Worm (Caenorhabditis elegans) whole organism, young adult: ENCODE results near the gene affl-2.
A peak's percentile ranks its signal among the peaks of the same experiment; 100 is the strongest.

Source experiments
- F37B4.10 ChIP-seq: fragments of 200-800 bp; sonication (Bioruptor generic); IDR thresholded peaks from 2 replicates; pipeline ENCODE4 v1.3.6; 2022; ENCODE audit warnings: missing genetic modification characterization, missing compliant biosample characterization
- Y53F4B.3 ChIP-seq: fragments of 200-800 bp; sonication (Bioruptor generic); IDR thresholded peaks from 2 replicates; pipeline ENCODE4 v1.3.6; 2022; ENCODE audit warnings: missing genetic modification reagents, missing genetic modification characterization, missing compliant biosample characterization
- ceh-79 ChIP-seq: sonication (generic microtip); optimal IDR thresholded peaks from 2 replicates; lab custom pipeline; 2017; ENCODE audit warnings: mild to moderate bottlenecking, missing genetic modification characterization, missing compliant biosample characterization
- efl-1 ChIP-seq: fragments of 150-350 bp; optimal IDR thresholded peaks from 2 replicates; lab custom pipeline; 2014; ENCODE audit warnings: missing biosample characterization, missing genetic modification reagents, missing genetic modification characterization
- mcd-1 ChIP-seq: fragments of 200-800 bp; sonication (Bioruptor generic); IDR thresholded peaks from 2 replicates; pipeline ENCODE4 v1.3.6; 2022; ENCODE audit warnings: missing genetic modification reagents, missing genetic modification characterization, missing compliant biosample characterization
- repo-1 ChIP-seq: sonication (generic microtip); optimal IDR thresholded peaks from 2 replicates; lab custom pipeline; 2017; ENCODE audit warnings: mild to moderate bottlenecking, missing genetic modification characterization, missing compliant biosample characterization
- snpc-4 ChIP-seq, 5 experiments: fragments of 150-350 bp in 1 of 5; sonication (generic microtip) in 4 of 5; optimal IDR thresholded peaks; 2 replicates each; lab custom pipeline; 2014 to 2018; ENCODE audit warnings: missing genetic modification characterization in 5 of 5, missing biosample characterization in 3 of 5, antibody characterized with exemption in 2 of 5, mild to moderate bottlenecking in 2 of 5, missing compliant biosample characterization in 2 of 5, missing genotype in 2 of 5, moderate library complexity in 2 of 5, missing genetic modification reagents in 1 of 5
- tlf-1 ChIP-seq: fragments of 200-800 bp; sonication (Bioruptor generic); optimal IDR thresholded peaks from 2 replicates; lab custom pipeline; 2018; ENCODE audit warnings: mild to moderate bottlenecking, missing genetic modification characterization, missing compliant biosample characterization
- unc-62 ChIP-seq: fragments of 150-350 bp; optimal IDR thresholded peaks from 2 replicates; lab custom pipeline; 2014; ENCODE audit warnings: missing biosample characterization, missing genetic modification reagents, missing genetic modification characterization
- ztf-26 ChIP-seq: sonication (generic microtip); optimal IDR thresholded peaks from 2 replicates; lab custom pipeline; 2017; ENCODE audit warnings: missing genetic modification characterization, missing compliant biosample characterization

ce11 chrIII:432988-433387 is 1.7 kb upstream of the affl-2 start:
- TF ChIP-seq Y53F4B.3 (GFP tag; lab: Robert Waterston, UW): no peak
- peak; percentile 75 for TF ChIP-seq mcd-1 (GFP tag; lab: Robert Waterston, UW)
- TF ChIP-seq snpc-4 (GFP tag; optimal IDR thresholded peaks at IDR 0.05; lab: Kevin White, UChicago): no peak
- TF ChIP-seq snpc-4 (tag; optimal IDR thresholded peaks at IDR 0.05; lab: Kevin White, UChicago): no peak
- no peak for TF ChIP-seq efl-1 (GFP tag; lab: Kevin White, UChicago)
- TF ChIP-seq ceh-79 (tag; lab: Kevin White, UChicago): no peak
- TF ChIP-seq repo-1 (tag; lab: Kevin White, UChicago): peak; percentile 9
- peak; percentile 36 for TF ChIP-seq ztf-26 (tag; lab: Kevin White, UChicago)
- no peak for TF ChIP-seq unc-62 (GFP tag; lab: Kevin White, UChicago)
- no peak for TF ChIP-seq tlf-1 (GFP tag; lab: Kevin White, UChicago)
- no peak for TF ChIP-seq F37B4.10 (GFP tag; lab: Robert Waterston, UW)
